Fruit fly (Drosophila melanogaster) whole organism, adult: Measurements from ENCODE around the gene Wdr24.

Experiments
- CG11617 ChIP-seq: fragments of 200-800 bp; sonication (Bioruptor generic); optimal IDR thresholded peaks from 2 replicates; lab custom pipeline; 2017; ENCODE audit warnings: mild to moderate bottlenecking, missing biosample characterization, missing genetic modification reagents, missing genetic modification characterization
- CG12768 ChIP-seq: fragments of 200-800 bp; sonication (Bioruptor generic); optimal IDR thresholded peaks from 2 replicates; lab custom pipeline; 2017; ENCODE audit warnings: missing biosample characterization, missing genetic modification characterization, mild to moderate bottlenecking, moderate library complexity, missing genetic modification reagents
- CG7045 ChIP-seq: fragments of 200-800 bp; sonication (Bioruptor generic); optimal IDR thresholded peaks from 2 replicates; lab custom pipeline; 2017; ENCODE audit warnings: missing biosample characterization, mild to moderate bottlenecking, missing genetic modification characterization
- CG7101 ChIP-seq: fragments of 200-800 bp; sonication (Bioruptor generic); optimal IDR thresholded peaks from 2 replicates; lab custom pipeline; 2018; ENCODE audit warnings: missing biosample characterization, mild to moderate bottlenecking, missing genetic modification characterization, moderate library complexity
- Clk ChIP-seq: fragments of 200-800 bp; sonication (Bioruptor generic); optimal IDR thresholded peaks from 2 replicates; lab custom pipeline; 2017; ENCODE audit warnings: missing biosample characterization, missing genetic modification characterization
- Crg-1 ChIP-seq: fragments of 200-800 bp; sonication (Bioruptor generic); optimal IDR thresholded peaks from 2 replicates; lab custom pipeline; 2016; ENCODE audit warnings: missing biosample characterization, missing genetic modification characterization
- bab1 ChIP-seq: fragments of 200-800 bp; sonication (Bioruptor generic); optimal IDR thresholded peaks from 3 replicates; lab custom pipeline; 2019; ENCODE audit warnings: missing biosample characterization, mild to moderate bottlenecking, missing genetic modification characterization, moderate library complexity
- cnc ChIP-seq, 2 experiments: fragments of >200 bp; optimal IDR thresholded peaks; 2 replicates each; lab custom pipeline; 2017
- kay ChIP-seq: fragments of 200-800 bp; sonication (Bioruptor generic); peaks from one replicate; lab custom pipeline; 2016; ENCODE audit warnings: missing biosample characterization, missing genetic modification characterization, borderline replicate concordance
- ovo ChIP-seq: fragments of 200-800 bp; sonication (Bioruptor generic); optimal IDR thresholded peaks from 2 replicates; lab custom pipeline; 2016; ENCODE audit warnings: missing biosample characterization, missing genetic modification characterization
- pad ChIP-seq: fragments of 200-800 bp; sonication (Bioruptor generic); optimal IDR thresholded peaks from 3 replicates; lab custom pipeline; 2017; ENCODE audit warnings: missing biosample characterization, missing genetic modification characterization, mild to moderate bottlenecking, moderate library complexity, missing genetic modification reagents

dm6 chr3R:29787891-29788549, 43.1 kb upstream of the Wdr24 start:
- TF ChIP-seq bab1 (GFP tag; lab: Kevin White, UChicago) (no peak), CG7101 (no peak), ovo (GFP tag; lab: Kevin White, UChicago) (no peak), pad (no peak), CG12768 (GFP tag; lab: Kevin White, UChicago) (no peak), Crg-1 (no peak), cnc (optimal IDR thresholded peaks at IDR 0.05; lab: Kevin White, UChicago) (no peak), CG11617 (GFP tag; lab: Kevin White, UChicago) (no peak), kay (GFP tag; lab: Kevin White, UChicago) (no peak), CG7045 (GFP tag; lab: Kevin White, UChicago) (no peak), Clk (GFP tag; lab: Kevin White, UChicago) (no peak)
